Fruit fly (Drosophila melanogaster): ENCODE data around the gene CG6470.
A peak's percentile ranks its signal among the peaks of the same experiment; 100 is the strongest.

The CG6470 gene

dm6 chrX:18520360-18520759 lies 5.7 kb upstream of the CG6470 start:
- TF ChIP-seq bab1 (GFP tag; optimal IDR thresholded peaks at IDR 0.05) (peak; percentile 2), ovo (GFP tag; optimal IDR thresholded peaks at IDR 0.05) (no peak), CG12768 (GFP tag; optimal IDR thresholded peaks at IDR 0.05) (no peak), CG1620 (GFP tag; optimal IDR thresholded peaks at IDR 0.05) (no peak)

DNA sequence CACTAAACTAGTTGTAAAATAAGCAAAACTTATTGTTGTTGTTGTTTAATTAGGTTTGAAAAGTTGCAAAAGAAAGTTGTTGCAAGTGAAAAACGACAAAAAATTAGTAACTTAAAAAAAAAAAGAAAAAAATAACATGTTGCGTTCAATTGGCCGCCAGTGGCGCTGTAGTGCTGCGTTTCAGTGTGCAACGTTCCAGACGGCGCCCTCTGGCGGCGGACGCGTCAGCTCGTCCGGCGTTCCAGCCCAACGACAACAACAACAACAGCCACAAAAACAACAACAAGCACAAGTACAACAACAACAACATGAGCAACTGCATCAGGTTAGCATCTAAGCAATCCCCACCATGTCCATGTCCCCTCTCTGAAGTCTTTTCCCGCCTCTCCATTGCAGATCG lies 2.7 kb upstream of the CG6470 start:
- TF ChIP-seq CG11617 (GFP tag; optimal IDR thresholded peaks at IDR 0.05) = no peak
- no peak for TF ChIP-seq bab1 (GFP tag; optimal IDR thresholded peaks at IDR 0.05)
- TF ChIP-seq CG7045 (GFP tag; optimal IDR thresholded peaks at IDR 0.05) = no peak
- TF ChIP-seq CG33017 (tag; optimal IDR thresholded peaks at IDR 0.05) = no peak
- no peak for TF ChIP-seq kay (GFP tag; ENCODE audit: borderline replicate concordance)
- TF ChIP-seq CG1620 (GFP tag; optimal IDR thresholded peaks at IDR 0.05) = no peak
- no peak for TF ChIP-seq CG7101 (tag; optimal IDR thresholded peaks at IDR 0.05)
- no peak for TF ChIP-seq cnc (optimal IDR thresholded peaks at IDR 0.05)
- TF ChIP-seq Hr96 (GFP tag; optimal IDR thresholded peaks at IDR 0.05) = no peak
- no peak for TF ChIP-seq Mnt (GFP tag; optimal IDR thresholded peaks at IDR 0.05)
- no peak for TF ChIP-seq Crg-1 (GFP tag; optimal IDR thresholded peaks at IDR 0.05)
- no peak for TF ChIP-seq cic (GFP tag; optimal IDR thresholded peaks at IDR 0.05)
- TF ChIP-seq pad (GFP tag; optimal IDR thresholded peaks at IDR 0.05) = no peak
- TF ChIP-seq tj (GFP tag; optimal IDR thresholded peaks at IDR 0.05) = no peak
- TF ChIP-seq ovo (GFP tag; optimal IDR thresholded peaks at IDR 0.05) = no peak

DNA sequence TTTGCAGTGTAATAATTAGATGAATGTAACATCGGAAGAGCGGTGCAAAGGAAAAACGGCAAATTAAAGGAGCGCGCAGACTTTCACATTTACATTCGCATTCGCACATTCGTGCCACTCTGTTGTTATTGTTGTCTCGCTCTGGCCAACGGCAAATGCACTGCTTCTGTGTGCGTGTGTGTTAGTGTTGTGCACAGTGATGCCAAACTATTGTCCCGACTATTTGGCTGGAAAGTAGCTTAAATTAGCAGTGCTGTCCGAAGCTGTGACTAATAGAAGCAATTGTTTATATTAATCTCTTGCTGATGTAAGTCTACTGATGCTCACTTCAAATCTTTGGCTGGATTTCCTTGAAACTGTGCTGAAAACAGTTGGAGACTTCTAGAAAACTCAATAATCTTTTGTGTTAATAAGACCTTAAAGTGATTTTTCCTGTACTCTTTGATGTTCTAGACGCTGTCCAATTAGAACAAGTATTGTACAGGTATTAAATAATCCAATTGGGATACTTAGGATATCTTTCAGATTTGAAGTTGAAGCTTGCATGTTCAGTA lies 1.4 kb upstream of the CG6470 start:
- TF ChIP-seq ovo (GFP tag; optimal IDR thresholded peaks at IDR 0.05) (peak; percentile 35), cnc (optimal IDR thresholded peaks at IDR 0.05) (no peak), CG14711 (tag; optimal IDR thresholded peaks at IDR 0.05) (no peak), CG12768 (GFP tag; optimal IDR thresholded peaks at IDR 0.05) (no peak), CG7101 (tag; optimal IDR thresholded peaks at IDR 0.05) (peak; percentile 14), bab1 (GFP tag; optimal IDR thresholded peaks at IDR 0.05) (no peak), toe (GFP tag; optimal IDR thresholded peaks at IDR 0.05) (peak; percentile 34), kay (GFP tag; ENCODE audit: borderline replicate concordance) (peak; percentile 73), cic (GFP tag; optimal IDR thresholded peaks at IDR 0.05) (no peak), pad (GFP tag; optimal IDR thresholded peaks at IDR 0.05) (peak; percentile 57), Mnt (GFP tag; optimal IDR thresholded peaks at IDR 0.05) (peak; percentile 26), CG7045 (GFP tag; optimal IDR thresholded peaks at IDR 0.05) (no peak), CG11617 (GFP tag; optimal IDR thresholded peaks at IDR 0.05) (no peak), tj (GFP tag; optimal IDR thresholded peaks at IDR 0.05) (peak; percentile 61), Hr96 (GFP tag; optimal IDR thresholded peaks at IDR 0.05) (no peak), Crg-1 (GFP tag; optimal IDR thresholded peaks at IDR 0.05) (no peak), CG1620 (GFP tag; optimal IDR thresholded peaks at IDR 0.05) (no peak)

DNA sequence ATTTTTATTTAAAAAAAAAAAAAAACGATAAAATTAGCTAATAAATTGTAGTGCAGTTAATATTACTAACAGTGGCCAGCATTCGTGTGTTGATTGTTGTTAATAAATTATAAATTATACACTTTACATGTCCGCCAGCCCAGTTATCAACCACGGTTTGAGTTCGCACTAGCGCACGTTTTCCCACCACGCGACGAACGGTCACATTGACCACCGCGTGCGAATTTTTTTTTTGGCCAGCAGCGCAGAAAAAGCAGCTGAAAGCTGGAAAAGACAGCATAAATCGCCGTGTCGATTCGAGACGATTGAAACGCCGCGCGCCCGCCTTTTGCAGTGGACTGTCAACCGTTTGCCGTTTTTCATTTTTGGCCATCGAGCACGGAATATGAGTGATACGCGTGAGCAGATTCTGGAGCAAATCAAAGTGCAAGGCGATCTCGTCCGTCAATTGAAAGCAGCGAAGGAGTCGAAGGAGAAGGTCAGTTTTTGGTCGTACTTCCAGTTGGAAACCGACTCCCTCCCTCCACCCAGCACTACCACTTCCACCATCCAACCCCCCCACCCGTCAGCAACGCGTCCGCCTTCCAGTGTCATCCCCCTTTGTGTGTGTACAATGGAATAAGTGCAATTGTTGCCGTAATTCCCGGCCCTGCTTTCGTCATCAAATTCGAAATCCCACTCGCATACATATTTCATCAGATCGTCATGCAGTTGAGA lies 696 bp upstream of the CG6470 start, which contains the start of the genes Bx and HisRS:
Gene Bx, plus strand, starts transcription at position 224 of the 717 bp plus-strand sequence.
Gene HisRS, plus strand, starts transcription at position 224 of the 717 bp plus-strand sequence.
- peak; percentile 76 for TF ChIP-seq tj (GFP tag; optimal IDR thresholded peaks at IDR 0.05)
- TF ChIP-seq cnc (optimal IDR thresholded peaks at IDR 0.05) = no peak
- TF ChIP-seq CG33017 (tag; optimal IDR thresholded peaks at IDR 0.05) = no peak
- no peak for TF ChIP-seq bab1 (GFP tag; optimal IDR thresholded peaks at IDR 0.05)
- TF ChIP-seq Hr96 (GFP tag; optimal IDR thresholded peaks at IDR 0.05) = no peak
- TF ChIP-seq CG14711 (tag; optimal IDR thresholded peaks at IDR 0.05) = no peak
- no peak for TF ChIP-seq toe (GFP tag; optimal IDR thresholded peaks at IDR 0.05)
- peak; percentile 2 for TF ChIP-seq CG7101 (tag; optimal IDR thresholded peaks at IDR 0.05)
- TF ChIP-seq cic (GFP tag; optimal IDR thresholded peaks at IDR 0.05) = no peak
- no peak for TF ChIP-seq CG11617 (GFP tag; optimal IDR thresholded peaks at IDR 0.05)
- peak; percentile 100 for TF ChIP-seq Mnt (GFP tag; optimal IDR thresholded peaks at IDR 0.05)
- TF ChIP-seq Crg-1 (GFP tag; optimal IDR thresholded peaks at IDR 0.05) = no peak
- TF ChIP-seq CG1620 (GFP tag; optimal IDR thresholded peaks at IDR 0.05) = no peak
- no peak for TF ChIP-seq CG7045 (GFP tag; optimal IDR thresholded peaks at IDR 0.05)
- no peak for TF ChIP-seq ovo (GFP tag; optimal IDR thresholded peaks at IDR 0.05)

DNA sequence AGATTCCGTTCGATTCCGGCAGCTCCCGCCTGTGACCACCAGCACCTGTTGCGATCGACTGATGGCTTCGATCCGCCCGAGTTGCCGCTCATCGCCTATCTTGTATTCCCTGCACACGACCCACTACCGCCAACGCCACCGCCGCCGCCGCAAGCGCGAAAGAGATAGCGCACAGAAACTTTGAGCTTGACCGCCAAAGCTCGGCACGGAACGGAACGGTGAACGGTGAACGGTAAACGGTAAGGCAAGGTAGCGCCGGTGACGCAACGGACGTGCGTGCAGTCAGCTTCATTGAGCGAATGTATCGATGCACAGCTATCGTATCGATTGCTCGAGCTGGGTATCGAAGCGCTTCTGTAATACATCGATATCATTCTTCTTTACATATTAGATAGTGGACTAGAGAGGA lies 2.4 kb downstream of the CG6470 start, which contains the start of gene Ggt-1:
Gene Ggt-1, minus strand, starts transcription at position 251 of the 409 bp plus-strand sequence.
- TF ChIP-seq CG12768 (GFP tag; optimal IDR thresholded peaks at IDR 0.05) = no peak
- no peak for TF ChIP-seq toe (GFP tag; optimal IDR thresholded peaks at IDR 0.05)
- no peak for TF ChIP-seq cic (GFP tag; optimal IDR thresholded peaks at IDR 0.05)
- no peak for TF ChIP-seq cnc (optimal IDR thresholded peaks at IDR 0.05)
- no peak for TF ChIP-seq tj (GFP tag; optimal IDR thresholded peaks at IDR 0.05)
- TF ChIP-seq CG7045 (GFP tag; optimal IDR thresholded peaks at IDR 0.05) = no peak
- no peak for TF ChIP-seq CG11617 (GFP tag; optimal IDR thresholded peaks at IDR 0.05)
- TF ChIP-seq Clk (GFP tag; optimal IDR thresholded peaks at IDR 0.05) = no peak
- peak; percentile 77 for TF ChIP-seq bab1 (GFP tag; optimal IDR thresholded peaks at IDR 0.05)
- no peak for TF ChIP-seq kay (GFP tag; ENCODE audit: borderline replicate concordance)
- TF ChIP-seq pad (GFP tag; optimal IDR thresholded peaks at IDR 0.05) = peak; percentile 58
- TF ChIP-seq CG1620 (GFP tag; optimal IDR thresholded peaks at IDR 0.05) = no peak
- TF ChIP-seq Crg-1 (GFP tag; optimal IDR thresholded peaks at IDR 0.05) = no peak
- peak; percentile 31 for TF ChIP-seq CG7101 (tag; optimal IDR thresholded peaks at IDR 0.05)
- no peak for TF ChIP-seq CG5204 (GFP tag; optimal IDR thresholded peaks at IDR 0.05)
- no peak for TF ChIP-seq CG33017 (tag; optimal IDR thresholded peaks at IDR 0.05)
- peak; percentile 34 for TF ChIP-seq Hr96 (GFP tag; optimal IDR thresholded peaks at IDR 0.05)
- peak; percentile 34 for TF ChIP-seq CG14711 (tag; optimal IDR thresholded peaks at IDR 0.05)
- peak; percentile 98 for TF ChIP-seq ovo (GFP tag; optimal IDR thresholded peaks at IDR 0.05)
- TF ChIP-seq Mnt (GFP tag; optimal IDR thresholded peaks at IDR 0.05) = peak; percentile 46

Measured in whole organism, adult.